Fruit fly (Drosophila melanogaster): ENCODE data around the gene Shaw.

DNA sequence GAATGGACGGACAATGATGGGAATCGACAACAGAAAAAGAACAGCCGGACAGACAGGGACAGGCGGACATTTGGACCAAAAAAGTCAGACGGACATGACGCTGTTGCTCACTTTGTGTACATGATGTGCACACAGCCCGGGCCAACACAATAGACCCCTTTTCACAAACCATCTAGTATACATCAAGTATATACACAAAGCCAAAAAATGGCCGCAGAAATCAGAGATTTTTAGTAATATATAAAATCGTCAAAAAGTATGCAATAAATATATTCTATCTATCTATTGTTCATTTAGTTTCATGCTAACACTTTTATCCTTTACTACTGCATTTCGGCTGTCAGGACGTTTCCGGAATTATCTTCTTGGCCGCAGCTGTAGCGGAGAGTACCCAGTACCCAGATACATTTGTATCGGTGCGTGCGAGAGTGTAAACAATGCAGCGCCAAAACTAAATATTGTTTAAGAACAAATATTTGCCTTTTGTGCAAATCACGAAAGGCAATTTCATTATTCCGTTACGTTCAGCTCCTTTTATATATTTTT lies 1.5 kb downstream of the Shaw start:
- TF ChIP-seq CG8478 (optimal IDR thresholded peaks at IDR 0.05) (no peak), usp (GFP tag; optimal IDR thresholded peaks at IDR 0.05) (no peak)

Data from whole organism.